Comparison of ENCODE assay signal across 1 fruit fly cellular context in the genomic region with DNA sequence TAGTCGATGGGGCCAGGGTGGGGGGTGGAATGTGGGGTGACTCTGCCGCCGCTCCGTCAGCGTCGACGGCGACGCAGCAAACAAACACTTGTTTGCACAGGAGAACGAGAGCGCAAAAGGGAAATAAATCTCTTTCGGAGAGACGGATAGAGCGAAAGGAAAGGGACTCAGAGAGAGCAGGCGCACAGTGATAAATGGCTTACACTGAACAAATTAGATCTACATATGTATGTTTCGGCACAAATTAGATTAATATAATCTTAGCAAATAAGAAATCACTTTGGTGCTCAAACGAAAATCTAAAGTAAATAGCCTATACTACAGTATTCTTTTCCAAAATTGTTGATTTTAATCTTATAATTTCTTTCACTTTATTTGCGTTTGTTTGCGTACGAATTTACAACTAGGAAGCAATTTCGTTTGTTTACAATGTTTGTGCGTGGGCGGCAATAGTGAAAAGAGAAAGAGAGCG.
TF ChIP-seq lines count a peak whose summit lies in the region.

No protein-coding gene starts in this region.

TF ChIP-seq in whole organism, embryonic, 481 proteins besides CTCF, POLR2A, EP300 and RAD21 (continued from another document and continues in another):
- TF ChIP-seq CG4854 (GFP tag; optimal IDR thresholded peaks at IDR 0.05; lab: Kevin White, UChicago), result peak; percentile 68
- peak; percentile 91 for TF ChIP-seq sisA (GFP tag; IDR thresholded peaks at IDR 0.05; lab: Robert Waterston, UW)
- peak; percentile 76 for TF ChIP-seq gsb (GFP tag; IDR thresholded peaks at IDR 0.05; lab: Robert Waterston, UW)
- TF ChIP-seq prd (optimal IDR thresholded peaks at IDR 0.05; lab: Kevin White, UChicago), result no peak
- peak; percentile 98 for TF ChIP-seq prd (GFP tag; IDR thresholded peaks at IDR 0.05; lab: Robert Waterston, UW)
- TF ChIP-seq ash1 (GFP tag; optimal IDR thresholded peaks at IDR 0.05; lab: Kevin White, UChicago), result peak; percentile 56
- TF ChIP-seq bcd (GFP tag; optimal IDR thresholded peaks at IDR 0.05; lab: Kevin White, UChicago), result peak; percentile 89
- peak; percentile 65 for TF ChIP-seq CG4707 (GFP tag; optimal IDR thresholded peaks at IDR 0.05; lab: Kevin White, UChicago)
- peak; percentile 93 for TF ChIP-seq wor (GFP tag; IDR thresholded peaks at IDR 0.05; lab: Robert Waterston, UW)
- TF ChIP-seq Nf-YA (GFP tag; IDR thresholded peaks at IDR 0.05; lab: Robert Waterston, UW), result peak; percentile 74
- peak; percentile 96 for TF ChIP-seq unpg (GFP tag; optimal IDR thresholded peaks at IDR 0.05; lab: Kevin White, UChicago)
- TF ChIP-seq CG2712 (tag; optimal IDR thresholded peaks at IDR 0.05; lab: Kevin White, UChicago), result peak; percentile 96
- peak; percentile 95 for TF ChIP-seq CG2678 (tag; optimal IDR thresholded peaks at IDR 0.05; lab: Kevin White, UChicago)
- TF ChIP-seq CG13894 (tag; optimal IDR thresholded peaks at IDR 0.05; lab: Kevin White, UChicago), result peak; percentile 83
- TF ChIP-seq CG12744 (GFP tag; optimal IDR thresholded peaks at IDR 0.05; lab: Kevin White, UChicago), result peak; percentile 88
- TF ChIP-seq CG2875 (GFP tag; optimal IDR thresholded peaks at IDR 0.05; lab: Kevin White, UChicago), result peak; percentile 94
- TF ChIP-seq dm (GFP tag; optimal IDR thresholded peaks at IDR 0.05; lab: Kevin White, UChicago), result peak; percentile 70
- peak; percentile 94 for TF ChIP-seq gce (GFP tag; IDR thresholded peaks at IDR 0.05; lab: Robert Waterston, UW)
- no peak for TF ChIP-seq fru (optimal IDR thresholded peaks at IDR 0.05; lab: Kevin White, UChicago)
- TF ChIP-seq al (GFP tag; IDR thresholded peaks at IDR 0.05; lab: Robert Waterston, UW), result peak; percentile 82
- TF ChIP-seq CG2129 (GFP tag; IDR thresholded peaks at IDR 0.05; lab: Robert Waterston, UW; ENCODE audit: partially characterized antibody), result no peak
- TF ChIP-seq chinmo (GFP tag; IDR thresholded peaks at IDR 0.05; lab: Robert Waterston, UW; ENCODE audit: partially characterized antibody), result no peak
- peak; percentile 95 for TF ChIP-seq CG6689 (GFP tag; IDR thresholded peaks at IDR 0.05; lab: Robert Waterston, UW)
- TF ChIP-seq pita (GFP tag; optimal IDR thresholded peaks at IDR 0.05; lab: Kevin White, UChicago), result no peak
- TF ChIP-seq dmrt11E (tag; optimal IDR thresholded peaks at IDR 0.05; lab: Kevin White, UChicago), result peak; percentile 96
- peak; percentile 98 for TF ChIP-seq zfh1 (GFP tag; IDR thresholded peaks at IDR 0.05; lab: Robert Waterston, UW)
- TF ChIP-seq CG18011 (GFP tag; optimal IDR thresholded peaks at IDR 0.05; lab: Kevin White, UChicago), result peak; percentile 72
- TF ChIP-seq NC2β (GFP tag; optimal IDR thresholded peaks at IDR 0.05; lab: Kevin White, UChicago), result peak; percentile 90
- peak; percentile 78; the same call in 1 of the 2 replicates for TF ChIP-seq cas (GFP tag; IDR thresholded peaks at IDR 0.05; lab: Robert Waterston, UW)
- TF ChIP-seq seq (GFP tag; IDR thresholded peaks at IDR 0.05; lab: Robert Waterston, UW), result peak; percentile 91
- no peak for TF ChIP-seq Bgb (GFP tag; IDR thresholded peaks at IDR 0.05; lab: Robert Waterston, UW; ENCODE audit: partially characterized antibody)
- peak; percentile 67 for TF ChIP-seq CG4282 (GFP tag; optimal IDR thresholded peaks at IDR 0.05; lab: Kevin White, UChicago)
- TF ChIP-seq CoRest (tag; optimal IDR thresholded peaks at IDR 0.05; lab: Kevin White, UChicago), result peak; percentile 89
- no peak for TF ChIP-seq Dll (GFP tag; IDR thresholded peaks at IDR 0.05; lab: Robert Waterston, UW; ENCODE audit: partially characterized antibody)
- peak; percentile 88 for TF ChIP-seq CrebB (tag; optimal IDR thresholded peaks at IDR 0.05; lab: Kevin White, UChicago)
- TF ChIP-seq sqz (GFP tag; optimal IDR thresholded peaks at IDR 0.05; lab: Kevin White, UChicago), result peak; percentile 73
- peak; percentile 87 for TF ChIP-seq D19A (tag; optimal IDR thresholded peaks at IDR 0.05; lab: Kevin White, UChicago)
- peak; percentile 87 for TF ChIP-seq jing (GFP tag; optimal IDR thresholded peaks at IDR 0.05; lab: Kevin White, UChicago)
- peak; percentile 24 for TF ChIP-seq bigmax (GFP tag; optimal IDR thresholded peaks at IDR 0.05; lab: Kevin White, UChicago)
- peak; percentile 97 for TF ChIP-seq gsb-n (tag; optimal IDR thresholded peaks at IDR 0.05; lab: Kevin White, UChicago)
- TF ChIP-seq Ets65A (GFP tag; lab: Kevin White, UChicago), result peak; percentile 90
- peak; percentile 81 for TF ChIP-seq CG8290 (GFP tag; optimal IDR thresholded peaks at IDR 0.05; lab: Kevin White, UChicago)
- peak; percentile 62 to 85 for TF ChIP-seq CG8290 (tag; optimal IDR thresholded peaks at IDR 0.05; lab: Kevin White, UChicago)
- TF ChIP-seq sc (optimal IDR thresholded peaks at IDR 0.05; lab: Kevin White, UChicago), result no peak
- peak; percentile 93 for TF ChIP-seq sc (GFP tag; optimal IDR thresholded peaks at IDR 0.05; lab: Kevin White, UChicago)
- TF ChIP-seq Fer2 (tag; optimal IDR thresholded peaks at IDR 0.05; lab: Kevin White, UChicago), result peak; percentile 68
- TF ChIP-seq Lpt (GFP tag; optimal IDR thresholded peaks at IDR 0.05; lab: Kevin White, UChicago), result no peak
- TF ChIP-seq Trl (optimal IDR thresholded peaks at IDR 0.05; lab: Kevin White, UChicago), result peak; percentile 75 to 85
- TF ChIP-seq Trl (GFP tag; optimal IDR thresholded peaks at IDR 0.05; lab: Kevin White, UChicago), result peak; percentile 87
- peak; percentile 91 for TF ChIP-seq peb (GFP tag; IDR thresholded peaks at IDR 0.05; lab: Robert Waterston, UW)
- peak; percentile 74 for TF ChIP-seq CG3838 (GFP tag; optimal IDR thresholded peaks at IDR 0.05; lab: Kevin White, UChicago)
- peak; percentile 84 for TF ChIP-seq lilli (GFP tag; optimal IDR thresholded peaks at IDR 0.05; lab: Kevin White, UChicago)
- TF ChIP-seq da (GFP tag; optimal IDR thresholded peaks at IDR 0.05; lab: Kevin White, UChicago), result peak; percentile 80
- TF ChIP-seq CG17361 (GFP tag; IDR thresholded peaks at IDR 0.05; lab: Robert Waterston, UW), result peak; percentile 69
- TF ChIP-seq org-1 (GFP tag; optimal IDR thresholded peaks at IDR 0.05; lab: Kevin White, UChicago), result peak; percentile 90
- TF ChIP-seq CG3995 (GFP tag; optimal IDR thresholded peaks at IDR 0.05; lab: Kevin White, UChicago), result peak; percentile 32
- no peak for TF ChIP-seq h (optimal IDR thresholded peaks at IDR 0.05; lab: Kevin White, UChicago)
- TF ChIP-seq BEAF-32 (GFP tag; optimal IDR thresholded peaks at IDR 0.05; lab: Kevin White, UChicago), result no peak
- TF ChIP-seq CG17385 (GFP tag; optimal IDR thresholded peaks at IDR 0.05; lab: Kevin White, UChicago), result peak; percentile 88
- TF ChIP-seq H2.0 (GFP tag; IDR thresholded peaks at IDR 0.05; lab: Robert Waterston, UW), result peak; percentile 93
- TF ChIP-seq Atf-2 (GFP tag; optimal IDR thresholded peaks at IDR 0.05; lab: Kevin White, UChicago), result peak; percentile 82
- peak; percentile 31 for TF ChIP-seq CG30020 (tag; optimal IDR thresholded peaks at IDR 0.05; lab: Kevin White, UChicago)
- TF ChIP-seq Abd-B (GFP tag; optimal IDR thresholded peaks at IDR 0.05; lab: Kevin White, UChicago), result peak; percentile 74
- peak; percentile 90 for TF ChIP-seq CG31224 (GFP tag; IDR thresholded peaks at IDR 0.05; lab: Robert Waterston, UW)
- peak; percentile 89 for TF ChIP-seq rib (GFP tag; IDR thresholded peaks at IDR 0.05; lab: Robert Waterston, UW)
- TF ChIP-seq tio (GFP tag; optimal IDR thresholded peaks at IDR 0.05; lab: Kevin White, UChicago), result peak; percentile 80
- peak; percentile 84 for TF ChIP-seq mam (GFP tag; optimal IDR thresholded peaks at IDR 0.05; lab: Kevin White, UChicago)
- TF ChIP-seq gcm (GFP tag; optimal IDR thresholded peaks at IDR 0.05; lab: Kevin White, UChicago), result peak; percentile 94
- no peak for TF ChIP-seq hbn (GFP tag; IDR thresholded peaks at IDR 0.05; lab: Robert Waterston, UW; ENCODE audit: partially characterized antibody)
- peak; percentile 86 for TF ChIP-seq Lhr (GFP tag; optimal IDR thresholded peaks at IDR 0.05; lab: Kevin White, UChicago)
- TF ChIP-seq CG7839 (tag; optimal IDR thresholded peaks at IDR 0.05; lab: Kevin White, UChicago), result peak; percentile 88
- TF ChIP-seq Drgx (GFP tag; IDR thresholded peaks at IDR 0.05; lab: Robert Waterston, UW), result peak; percentile 92
- TF ChIP-seq CG4820 (GFP tag; optimal IDR thresholded peaks at IDR 0.05; lab: Kevin White, UChicago), result peak; percentile 76
- TF ChIP-seq Tbp (GFP tag; optimal IDR thresholded peaks at IDR 0.05; lab: Kevin White, UChicago), result no peak
- peak in 1 of 3 experiments; percentile 95 for TF ChIP-seq lola (GFP tag; optimal IDR thresholded peaks at IDR 0.05; lab: Kevin White, UChicago)
- TF ChIP-seq onecut (GFP tag; IDR thresholded peaks at IDR 0.05; lab: Robert Waterston, UW), result peak; percentile 66
- no peak for TF ChIP-seq gfzf (GFP tag; optimal IDR thresholded peaks at IDR 0.05; lab: Kevin White, UChicago)
- peak; percentile 76 for TF ChIP-seq Dad (GFP tag; optimal IDR thresholded peaks at IDR 0.05; lab: Kevin White, UChicago)
- TF ChIP-seq fd96Cb (tag; optimal IDR thresholded peaks at IDR 0.05; lab: Kevin White, UChicago), result peak; percentile 94
- peak; percentile 58 for TF ChIP-seq CG10543 (GFP tag; optimal IDR thresholded peaks at IDR 0.05; lab: Kevin White, UChicago)
- peak; percentile 84 for TF ChIP-seq Atf3 (GFP tag; optimal IDR thresholded peaks at IDR 0.05; lab: Kevin White, UChicago)
- TF ChIP-seq CG33213 (GFP tag; optimal IDR thresholded peaks at IDR 0.05; lab: Kevin White, UChicago), result peak; percentile 68
- peak; percentile 93 for TF ChIP-seq CG14014 (GFP tag; IDR thresholded peaks at IDR 0.05; lab: Robert Waterston, UW)
- TF ChIP-seq CG6272 (GFP tag; IDR thresholded peaks at IDR 0.05; lab: Robert Waterston, UW), result peak; percentile 89
- peak; percentile 90 for TF ChIP-seq Side (GFP tag; optimal IDR thresholded peaks at IDR 0.05; lab: Kevin White, UChicago)
- peak; percentile 91 for TF ChIP-seq Mrtf (GFP tag; IDR thresholded peaks at IDR 0.05; lab: Robert Waterston, UW)
- peak; percentile 82 for TF ChIP-seq CG9609 (GFP tag; optimal IDR thresholded peaks at IDR 0.05; lab: Kevin White, UChicago)
- peak; percentile 72 for TF ChIP-seq D19B (GFP tag; optimal IDR thresholded peaks at IDR 0.05; lab: Kevin White, UChicago)
- TF ChIP-seq Hr78 (GFP tag; optimal IDR thresholded peaks at IDR 0.05; lab: Kevin White, UChicago), result peak in 1 of 2 experiments; percentile 26
- TF ChIP-seq CG9876 (GFP tag; optimal IDR thresholded peaks at IDR 0.05; lab: Kevin White, UChicago), result peak; percentile 75
- TF ChIP-seq nerfin-1 (tag; optimal IDR thresholded peaks at IDR 0.05; lab: Kevin White, UChicago), result peak; percentile 88
- TF ChIP-seq bab2 (GFP tag; optimal IDR thresholded peaks at IDR 0.05; lab: Kevin White, UChicago), result peak; percentile 90
- peak; percentile 81 for TF ChIP-seq CG15514 (GFP tag; optimal IDR thresholded peaks at IDR 0.05; lab: Kevin White, UChicago)
- peak; percentile 91 for TF ChIP-seq CG2202 (tag; optimal IDR thresholded peaks at IDR 0.05; lab: Kevin White, UChicago)
- TF ChIP-seq Blimp-1 (GFP tag; optimal IDR thresholded peaks at IDR 0.05; lab: Kevin White, UChicago), result peak; percentile 94
- TF ChIP-seq chm (GFP tag; IDR thresholded peaks at IDR 0.05; lab: Robert Waterston, UW), result peak; percentile 96
- TF ChIP-seq sens-2 (GFP tag; IDR thresholded peaks at IDR 0.05; lab: Robert Waterston, UW), result peak; percentile 86
- peak; percentile 88 for TF ChIP-seq CG33557 (GFP tag; optimal IDR thresholded peaks at IDR 0.05; lab: Kevin White, UChicago)
- peak; percentile 86 for TF ChIP-seq CG16779 (GFP tag; IDR thresholded peaks at IDR 0.05; lab: Robert Waterston, UW)
- TF ChIP-seq dimm (GFP tag; IDR thresholded peaks at IDR 0.05; lab: Robert Waterston, UW), result peak; percentile 79
- peak; percentile 14 for TF ChIP-seq mirr (GFP tag; optimal IDR thresholded peaks at IDR 0.05; lab: Kevin White, UChicago)
- peak; percentile 62 for TF ChIP-seq grn (GFP tag; optimal IDR thresholded peaks at IDR 0.05; lab: Kevin White, UChicago)
- peak; percentile 68 for TF ChIP-seq luna (GFP tag; optimal IDR thresholded peaks at IDR 0.05; lab: Kevin White, UChicago)
- peak; percentile 73 for TF ChIP-seq CG4328 (GFP tag; optimal IDR thresholded peaks at IDR 0.05; lab: Kevin White, UChicago)
- peak; percentile 94 for TF ChIP-seq Mes4 (GFP tag; optimal IDR thresholded peaks at IDR 0.05; lab: Kevin White, UChicago)
- TF ChIP-seq Xbp1 (GFP tag; optimal IDR thresholded peaks at IDR 0.05; lab: Kevin White, UChicago), result peak; percentile 91
- peak; percentile 87 for TF ChIP-seq CG10462 (GFP tag; optimal IDR thresholded peaks at IDR 0.05; lab: Kevin White, UChicago)
- TF ChIP-seq p53 (GFP tag; optimal IDR thresholded peaks at IDR 0.05; lab: Kevin White, UChicago), result peak; percentile 62
- TF ChIP-seq CG10431 (GFP tag; optimal IDR thresholded peaks at IDR 0.05; lab: Kevin White, UChicago), result peak; percentile 83
- TF ChIP-seq Usf (GFP tag; optimal IDR thresholded peaks at IDR 0.05; lab: Kevin White, UChicago), result peak; percentile 75
- TF ChIP-seq wek (GFP tag; optimal IDR thresholded peaks at IDR 0.05; lab: Kevin White, UChicago), result peak; percentile 62
- TF ChIP-seq Hsf (GFP tag; optimal IDR thresholded peaks at IDR 0.05; lab: Kevin White, UChicago), result peak; percentile 93
- TF ChIP-seq sim (GFP tag; IDR thresholded peaks at IDR 0.05; lab: Robert Waterston, UW), result peak; percentile 93
- TF ChIP-seq CG3847 (GFP tag; IDR thresholded peaks at IDR 0.05; lab: Robert Waterston, UW), result peak; percentile 89
- peak; percentile 85 for TF ChIP-seq GATAe (GFP tag; conservative IDR thresholded peaks at IDR 0.05; lab: Robert Waterston, UW)
- TF ChIP-seq gro (GFP tag; optimal IDR thresholded peaks at IDR 0.05; lab: Kevin White, UChicago), result peak; percentile 82
- peak; percentile 79 for TF ChIP-seq CG6765 (GFP tag; optimal IDR thresholded peaks at IDR 0.05; lab: Kevin White, UChicago)
- peak; percentile 83 for TF ChIP-seq C15 (GFP tag; IDR thresholded peaks at IDR 0.05; lab: Robert Waterston, UW)
- TF ChIP-seq Oaz (GFP tag; IDR thresholded peaks at IDR 0.05; lab: Robert Waterston, UW), result peak; percentile 89
- TF ChIP-seq unc-4 (GFP tag; IDR thresholded peaks at IDR 0.05; lab: Robert Waterston, UW; ENCODE audit: partially characterized antibody), result no peak
- peak; percentile 94 for TF ChIP-seq CG10209 (GFP tag; optimal IDR thresholded peaks at IDR 0.05; lab: Kevin White, UChicago)
- peak; percentile 94 for TF ChIP-seq Ptx1 (GFP tag; IDR thresholded peaks at IDR 0.05; lab: Robert Waterston, UW)
- TF ChIP-seq bsh (GFP tag; optimal IDR thresholded peaks at IDR 0.05; lab: Kevin White, UChicago), result peak; percentile 79 to 97
- TF ChIP-seq slou (GFP tag; optimal IDR thresholded peaks at IDR 0.05; lab: Kevin White, UChicago), result peak; percentile 68
- TF ChIP-seq psq (GFP tag; optimal IDR thresholded peaks at IDR 0.05; lab: Kevin White, UChicago), result peak; percentile 84
- peak; percentile 79 for TF ChIP-seq cwo (GFP tag; optimal IDR thresholded peaks at IDR 0.05; lab: Kevin White, UChicago)
- peak; percentile 32 for TF ChIP-seq sug (tag; optimal IDR thresholded peaks at IDR 0.05; lab: Kevin White, UChicago)
